Fruit fly (Drosophila melanogaster): ENCODE measurements around the gene S.
A peak's percentile ranks its signal among the peaks of the same experiment; 100 is the strongest.

The S gene

dm6 chr2L:1075753-1076152 is 1.9 kb downstream of the S start (continued):
- TF ChIP-seq CG10267 (tag; optimal IDR thresholded peaks at IDR 0.05) (peak; percentile 84), HmgD (GFP tag; optimal IDR thresholded peaks at IDR 0.05) (peak; percentile 89), Camta (GFP tag; optimal IDR thresholded peaks at IDR 0.05) (peak; percentile 93), Aef1 (GFP tag; IDR thresholded peaks at IDR 0.05) (peak; percentile 89), Taf1 (GFP tag; IDR thresholded peaks at IDR 0.05) (peak; percentile 45; the same call in 1 of the 2 replicates), ken (GFP tag; IDR thresholded peaks at IDR 0.05) (peak; percentile 96), CG12104 (GFP tag; optimal IDR thresholded peaks at IDR 0.05) (peak; percentile 74), ATbp (GFP tag; optimal IDR thresholded peaks at IDR 0.05) (peak; percentile 94), bsh (GFP tag; optimal IDR thresholded peaks at IDR 0.05) (peak; percentile 41 to 96), al (GFP tag; IDR thresholded peaks at IDR 0.05) (peak; percentile 43; the same call in 1 of the 2 replicates), CG32767 (GFP tag; IDR thresholded peaks at IDR 0.05) (peak; percentile 90), B-H2 (GFP tag; optimal IDR thresholded peaks at IDR 0.05) (no peak), klu (GFP tag; IDR thresholded peaks at IDR 0.05) (peak; percentile 75), btn (GFP tag; optimal IDR thresholded peaks at IDR 0.05) (peak; percentile 93), aop (GFP tag; IDR thresholded peaks at IDR 0.05) (peak; percentile 84; the same call in 1 of the 2 replicates), MBD-R2 (GFP tag; IDR thresholded peaks at IDR 0.05) (peak; percentile 60; the same call in 1 of the 2 replicates), wdn (GFP tag; IDR thresholded peaks at IDR 0.05) (peak; percentile 75; the same call in 1 of the 2 replicates), Sry-δ (GFP tag; optimal IDR thresholded peaks at IDR 0.05) (peak; percentile 58), CG15269 (tag; optimal IDR thresholded peaks at IDR 0.05) (peak; percentile 87), ap (GFP tag; IDR thresholded peaks at IDR 0.05) (peak; percentile 88), ab (GFP tag; optimal IDR thresholded peaks at IDR 0.05) (peak; percentile 89), ERR (GFP tag; optimal IDR thresholded peaks at IDR 0.05) (peak; percentile 75), crp (GFP tag; optimal IDR thresholded peaks at IDR 0.05) (peak in 1 of 2 experiments; percentile 61), zfh2 (GFP tag; optimal IDR thresholded peaks at IDR 0.05) (peak; percentile 40), gsb (GFP tag; IDR thresholded peaks at IDR 0.05) (peak; percentile 55), CG34224 (GFP tag; IDR thresholded peaks at IDR 0.05; ENCODE audit: partially characterized antibody) (no peak), CG18262 (tag; optimal IDR thresholded peaks at IDR 0.05) (peak; percentile 92), Side (GFP tag; optimal IDR thresholded peaks at IDR 0.05) (peak; percentile 85), CG15514 (GFP tag; optimal IDR thresholded peaks at IDR 0.05) (peak; percentile 13), pzg (GFP tag; optimal IDR thresholded peaks at IDR 0.05) (no peak), jigr1 (GFP tag; IDR thresholded peaks at IDR 0.05) (peak; percentile 90), CG2889 (GFP tag; IDR thresholded peaks at IDR 0.05) (peak; percentile 84), CG5180 (GFP tag; optimal IDR thresholded peaks at IDR 0.05) (peak; percentile 73), CG12236 (GFP tag; optimal IDR thresholded peaks at IDR 0.05) (peak; percentile 95), CG12659 (GFP tag; optimal IDR thresholded peaks at IDR 0.05) (peak; percentile 82), ash1 (GFP tag; optimal IDR thresholded peaks at IDR 0.05) (no peak), CG14014 (GFP tag; IDR thresholded peaks at IDR 0.05) (peak; percentile 91), Optix (GFP tag; IDR thresholded peaks at IDR 0.05) (peak; percentile 98), CG14710 (tag; optimal IDR thresholded peaks at IDR 0.05) (peak; percentile 88), gsb-n (tag; optimal IDR thresholded peaks at IDR 0.05) (peak; percentile 89), CG30403 (GFP tag; optimal IDR thresholded peaks at IDR 0.05) (peak; percentile 92), zen (tag; optimal IDR thresholded peaks at IDR 0.05) (peak; percentile 90), ssp (GFP tag; IDR thresholded peaks at IDR 0.05) (peak; percentile 86), Mrtf (GFP tag; IDR thresholded peaks at IDR 0.05) (peak; percentile 92), pita (GFP tag; optimal IDR thresholded peaks at IDR 0.05) (no peak), lov (optimal IDR thresholded peaks at IDR 0.05) (no peak), lov (GFP tag; IDR thresholded peaks at IDR 0.05) (peak; percentile 96), B-H1 (GFP tag; IDR thresholded peaks at IDR 0.05) (peak; percentile 87), CG9932 (GFP tag; IDR thresholded peaks at IDR 0.05) (peak; percentile 60), her (GFP tag; optimal IDR thresholded peaks at IDR 0.05) (peak; percentile 90), Trl (optimal IDR thresholded peaks at IDR 0.05) (no peak), Trl (GFP tag; optimal IDR thresholded peaks at IDR 0.05) (peak; percentile 91)
